Fruit fly (Drosophila melanogaster) whole organism, adult: ENCODE measurements around the gene nAChRalpha2.
A peak's percentile ranks its signal among the peaks of the same experiment; 100 is the strongest.

Experiments
- CG11617 ChIP-seq: fragments of 200-800 bp; sonication (Bioruptor generic); optimal IDR thresholded peaks from 2 replicates; lab custom pipeline; 2017; ENCODE audit warnings: mild to moderate bottlenecking, missing biosample characterization, missing genetic modification reagents, missing genetic modification characterization
- CG12768 ChIP-seq: fragments of 200-800 bp; sonication (Bioruptor generic); optimal IDR thresholded peaks from 2 replicates; lab custom pipeline; 2017; ENCODE audit warnings: missing biosample characterization, missing genetic modification characterization, mild to moderate bottlenecking, moderate library complexity, missing genetic modification reagents
- CG14711 ChIP-seq: fragments of 200-800 bp; sonication (Bioruptor generic); optimal IDR thresholded peaks from 2 replicates; lab custom pipeline; 2018; ENCODE audit warnings: missing biosample characterization, mild to moderate bottlenecking, missing genetic modification characterization, moderate library complexity
- CG1620 ChIP-seq: fragments of 200-800 bp; sonication (Bioruptor generic); optimal IDR thresholded peaks from 2 replicates; lab custom pipeline; 2016; ENCODE audit warnings: missing biosample characterization, missing genetic modification characterization
- CG33017 ChIP-seq: fragments of 200-800 bp; sonication (Bioruptor generic); optimal IDR thresholded peaks from 2 replicates; lab custom pipeline; 2018; ENCODE audit warnings: missing biosample characterization, mild to moderate bottlenecking, missing genetic modification characterization, moderate library complexity
- CG5204 ChIP-seq: fragments of 200-800 bp; sonication (Bioruptor generic); optimal IDR thresholded peaks from 2 replicates; lab custom pipeline; 2016; ENCODE audit warnings: missing biosample characterization, missing genetic modification characterization
- CG7045 ChIP-seq: fragments of 200-800 bp; sonication (Bioruptor generic); optimal IDR thresholded peaks from 2 replicates; lab custom pipeline; 2017; ENCODE audit warnings: missing biosample characterization, mild to moderate bottlenecking, missing genetic modification characterization
- CG7101 ChIP-seq: fragments of 200-800 bp; sonication (Bioruptor generic); optimal IDR thresholded peaks from 2 replicates; lab custom pipeline; 2018; ENCODE audit warnings: missing biosample characterization, mild to moderate bottlenecking, missing genetic modification characterization, moderate library complexity
- Clk ChIP-seq: fragments of 200-800 bp; sonication (Bioruptor generic); optimal IDR thresholded peaks from 2 replicates; lab custom pipeline; 2017; ENCODE audit warnings: missing biosample characterization, missing genetic modification characterization
- Crg-1 ChIP-seq: fragments of 200-800 bp; sonication (Bioruptor generic); optimal IDR thresholded peaks from 2 replicates; lab custom pipeline; 2016; ENCODE audit warnings: missing biosample characterization, missing genetic modification characterization
- Hr96 ChIP-seq: fragments of 200-800 bp; sonication (Bioruptor generic); optimal IDR thresholded peaks from 2 replicates; lab custom pipeline; 2016; ENCODE audit warnings: missing biosample characterization, missing genetic modification characterization
- Mnt ChIP-seq: fragments of 200-800 bp; sonication (Bioruptor generic); optimal IDR thresholded peaks from 2 replicates; lab custom pipeline; 2016; ENCODE audit warnings: missing biosample characterization, mild to moderate bottlenecking, missing genetic modification characterization
- bab1 ChIP-seq: fragments of 200-800 bp; sonication (Bioruptor generic); optimal IDR thresholded peaks from 3 replicates; lab custom pipeline; 2019; ENCODE audit warnings: missing biosample characterization, mild to moderate bottlenecking, missing genetic modification characterization, moderate library complexity
- cic ChIP-seq: fragments of 200-800 bp; sonication (Bioruptor generic); optimal IDR thresholded peaks from 2 replicates; lab custom pipeline; 2017; ENCODE audit warnings: missing biosample characterization, mild to moderate bottlenecking, missing genetic modification characterization, moderate library complexity
- cnc ChIP-seq, 2 experiments: fragments of >200 bp; optimal IDR thresholded peaks; 2 replicates each; lab custom pipeline; 2017
- kay ChIP-seq: fragments of 200-800 bp; sonication (Bioruptor generic); peaks from one replicate; lab custom pipeline; 2016; ENCODE audit warnings: missing biosample characterization, missing genetic modification characterization, borderline replicate concordance
- ovo ChIP-seq: fragments of 200-800 bp; sonication (Bioruptor generic); optimal IDR thresholded peaks from 2 replicates; lab custom pipeline; 2016; ENCODE audit warnings: missing biosample characterization, missing genetic modification characterization
- pad ChIP-seq: fragments of 200-800 bp; sonication (Bioruptor generic); optimal IDR thresholded peaks from 3 replicates; lab custom pipeline; 2017; ENCODE audit warnings: missing biosample characterization, missing genetic modification characterization, mild to moderate bottlenecking, moderate library complexity, missing genetic modification reagents
- tj ChIP-seq: fragments of 200-800 bp; sonication (Bioruptor generic); optimal IDR thresholded peaks from 3 replicates; lab custom pipeline; 2017; ENCODE audit warnings: missing biosample characterization, mild to moderate bottlenecking, missing genetic modification characterization, moderate library complexity
- toe ChIP-seq: fragments of 200-800 bp; sonication (Bioruptor generic); optimal IDR thresholded peaks from 2 replicates; lab custom pipeline; 2016; ENCODE audit warnings: missing biosample characterization, missing genetic modification characterization

nAChRalpha2 gene

DNA sequence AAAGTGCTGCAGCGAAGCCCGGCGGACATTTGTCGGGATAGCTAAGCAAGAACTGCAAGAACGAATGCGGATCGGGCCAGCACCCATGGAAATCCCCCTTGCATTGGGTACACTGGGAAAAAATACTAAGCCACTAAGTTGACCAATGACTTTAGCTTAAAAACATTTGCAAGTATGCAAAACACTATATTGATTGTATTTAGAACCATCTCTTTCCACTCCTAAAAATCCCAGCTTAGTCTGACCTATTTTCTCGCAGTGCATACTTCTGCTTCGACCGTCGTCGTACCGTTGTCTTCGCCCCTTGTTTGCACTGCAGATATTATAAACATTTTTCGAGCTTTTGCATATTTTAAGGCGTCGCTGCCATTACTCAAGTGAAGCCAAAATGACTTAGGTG is 10.9 kb downstream of the nAChRalpha2 start:
- TF ChIP-seq CG33017 (tag; lab: Kevin White, UChicago) (no peak), ovo (GFP tag; lab: Kevin White, UChicago) (no peak), cnc (optimal IDR thresholded peaks at IDR 0.05; lab: Kevin White, UChicago) (no peak), pad (GFP tag; lab: Kevin White, UChicago) (no peak), CG1620 (GFP tag; lab: Kevin White, UChicago) (no peak), Mnt (GFP tag; lab: Kevin White, UChicago) (no peak), CG14711 (tag; lab: Kevin White, UChicago) (no peak), cic (GFP tag; lab: Kevin White, UChicago) (no peak), CG11617 (GFP tag; lab: Kevin White, UChicago) (no peak), CG12768 (GFP tag; lab: Kevin White, UChicago) (no peak), CG7101 (tag; lab: Kevin White, UChicago) (no peak), toe (GFP tag; lab: Kevin White, UChicago) (no peak), Clk (GFP tag; lab: Kevin White, UChicago) (no peak), kay (GFP tag; lab: Kevin White, UChicago) (no peak), Hr96 (GFP tag; lab: Kevin White, UChicago) (no peak)

DNA sequence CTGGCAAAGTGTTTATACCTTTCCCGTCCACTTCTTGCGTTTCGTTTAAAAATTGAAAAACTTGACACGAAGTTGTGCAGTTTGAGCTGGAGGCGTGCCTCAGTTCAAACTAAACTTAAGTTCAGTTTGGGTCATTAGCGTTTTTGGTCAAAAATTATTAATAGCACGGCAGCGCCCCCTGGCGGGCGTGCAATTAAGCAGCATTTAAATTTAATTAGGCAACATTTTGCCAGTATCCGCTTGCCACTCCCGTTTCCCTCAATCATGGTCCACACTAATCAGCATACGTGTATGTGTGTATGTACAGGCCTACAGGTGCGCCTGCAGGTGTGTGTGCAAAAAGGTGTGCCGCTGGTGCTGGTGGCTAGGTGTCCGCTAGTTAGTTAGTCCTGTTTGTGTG is 18.4 kb downstream of the nAChRalpha2 start:
- TF ChIP-seq Crg-1 (GFP tag; lab: Kevin White, UChicago) (no peak), CG7101 (tag; lab: Kevin White, UChicago) (no peak), CG1620 (GFP tag; lab: Kevin White, UChicago) (no peak), Mnt (GFP tag; lab: Kevin White, UChicago) (no peak), bab1 (GFP tag; lab: Kevin White, UChicago) (no peak), Clk (GFP tag; lab: Kevin White, UChicago) (no peak), cnc (optimal IDR thresholded peaks at IDR 0.05; lab: Kevin White, UChicago) (no peak), Hr96 (GFP tag; lab: Kevin White, UChicago) (no peak), kay (GFP tag; lab: Kevin White, UChicago) (no peak), pad (GFP tag; lab: Kevin White, UChicago) (no peak), CG7045 (no peak), CG12768 (GFP tag; lab: Kevin White, UChicago) (no peak), cic (GFP tag; lab: Kevin White, UChicago) (no peak), CG14711 (tag; lab: Kevin White, UChicago) (no peak)

DNA sequence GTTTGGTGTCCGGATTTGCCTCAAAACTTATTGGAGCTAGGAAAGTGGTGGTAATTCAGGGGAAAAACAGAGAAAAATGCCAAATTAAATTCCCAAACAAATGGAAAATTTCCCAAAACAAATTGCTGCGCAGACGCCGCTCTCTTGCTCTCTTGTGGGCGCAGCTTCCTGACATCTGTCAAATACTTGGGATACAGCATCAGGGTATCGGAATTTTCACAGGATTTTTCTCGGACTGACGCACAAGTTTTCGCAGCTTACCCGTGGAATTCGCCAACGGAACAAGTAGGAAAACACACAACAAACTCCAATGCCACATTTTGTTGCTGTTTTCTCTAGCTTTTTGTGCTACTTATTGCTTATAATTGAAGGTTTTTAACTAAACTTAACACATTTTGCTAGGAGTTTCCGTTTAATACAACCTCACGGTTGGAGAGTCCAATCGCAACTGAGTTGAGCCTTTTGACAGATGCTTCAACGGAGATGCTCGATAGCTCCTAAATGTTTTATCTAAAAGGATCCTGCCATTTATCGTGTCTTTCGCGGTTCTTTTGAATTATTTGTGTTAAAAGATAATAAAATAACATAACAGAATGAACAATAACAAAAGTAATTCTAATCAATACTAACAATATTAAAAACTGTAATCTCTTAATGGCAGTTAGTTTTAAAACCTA is 29.6 kb downstream of the nAChRalpha2 start, which contains the start of the genes nAChRbeta2 and DZIP1:
Gene nAChRbeta2, minus strand, starts transcription at position 455 of the 677 bp plus-strand sequence.
Gene DZIP1, plus strand, starts transcription at position 627 of the 677 bp plus-strand sequence.
- no peak for TF ChIP-seq Mnt (GFP tag; lab: Kevin White, UChicago)
- no peak for TF ChIP-seq cnc (optimal IDR thresholded peaks at IDR 0.05; lab: Kevin White, UChicago)
- TF ChIP-seq CG1620 (GFP tag; lab: Kevin White, UChicago), result no peak
- TF ChIP-seq kay (GFP tag; lab: Kevin White, UChicago), result no peak

DNA sequence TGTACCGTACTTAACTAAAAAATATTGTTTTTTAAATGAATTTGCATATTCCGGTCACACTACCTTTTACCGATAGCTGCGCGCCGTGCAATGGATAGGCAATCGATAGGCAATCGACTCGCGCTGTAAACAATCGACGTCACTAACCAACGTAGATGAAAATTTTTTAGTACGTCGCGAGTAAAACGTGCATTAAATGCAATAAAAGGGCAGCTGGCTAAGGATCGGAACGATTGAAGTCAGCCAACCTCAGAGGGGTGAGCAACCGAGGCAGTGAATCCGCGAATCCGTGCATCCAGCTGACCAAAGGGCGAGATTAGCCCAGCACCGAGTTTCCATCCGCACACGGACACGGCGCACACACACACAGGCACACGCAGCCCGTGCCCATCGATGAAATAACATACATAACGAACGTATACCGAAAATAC is 32.9 kb downstream of the nAChRalpha2 start, which contains the start of gene Pp1alpha-96A:
Gene Pp1alpha-96A, plus strand, starts transcription at position 121 of the 431 bp plus-strand sequence.
- no peak for TF ChIP-seq CG7045
- TF ChIP-seq pad (GFP tag; lab: Kevin White, UChicago), result no peak
- no peak for TF ChIP-seq CG7101 (tag; lab: Kevin White, UChicago)
- TF ChIP-seq ovo (GFP tag; lab: Kevin White, UChicago), result peak; percentile 19
- no peak for TF ChIP-seq Clk (GFP tag; lab: Kevin White, UChicago)
- TF ChIP-seq Crg-1 (GFP tag; lab: Kevin White, UChicago), result no peak
- TF ChIP-seq CG14711 (tag; lab: Kevin White, UChicago), result no peak
- TF ChIP-seq CG11617 (GFP tag; lab: Kevin White, UChicago), result no peak
- TF ChIP-seq bab1 (GFP tag; lab: Kevin White, UChicago), result peak; percentile 46
- TF ChIP-seq CG1620 (GFP tag; lab: Kevin White, UChicago), result peak; percentile 17
- TF ChIP-seq tj (GFP tag; lab: Kevin White, UChicago), result no peak
- TF ChIP-seq cnc (optimal IDR thresholded peaks at IDR 0.05; lab: Kevin White, UChicago), result no peak
- TF ChIP-seq CG12768 (GFP tag; lab: Kevin White, UChicago), result no peak
- peak; percentile 10 for TF ChIP-seq toe (GFP tag; lab: Kevin White, UChicago)
- no peak for TF ChIP-seq CG5204
- TF ChIP-seq Hr96 (GFP tag; lab: Kevin White, UChicago), result peak; percentile 35
- TF ChIP-seq cic (GFP tag; lab: Kevin White, UChicago), result peak; percentile 60
- no peak for TF ChIP-seq CG33017 (tag; lab: Kevin White, UChicago)
- no peak for TF ChIP-seq kay (GFP tag; lab: Kevin White, UChicago)
- peak; percentile 35 for TF ChIP-seq Mnt (GFP tag; lab: Kevin White, UChicago)

DNA sequence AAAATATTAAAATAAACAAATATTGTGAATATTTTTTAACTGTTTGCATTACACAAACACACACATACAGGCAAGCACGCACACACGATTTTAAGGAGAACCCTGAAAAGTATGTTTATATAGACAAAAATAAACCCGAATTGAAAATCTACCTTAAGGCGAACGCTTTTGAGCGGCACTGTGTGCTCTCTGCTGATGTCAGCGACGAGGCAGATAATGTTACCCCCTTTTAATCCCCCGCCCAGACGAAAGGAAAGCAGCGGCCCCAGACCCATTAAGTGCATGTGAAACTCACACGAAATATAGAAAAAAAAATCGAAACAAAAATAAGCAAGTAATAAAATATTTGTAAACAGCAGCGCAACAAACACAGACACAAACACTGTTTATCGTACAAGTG is 36.1 kb downstream of the nAChRalpha2 start:
- TF ChIP-seq ovo (GFP tag; lab: Kevin White, UChicago) (no peak), Mnt (GFP tag; lab: Kevin White, UChicago) (no peak), Clk (GFP tag; lab: Kevin White, UChicago) (no peak), Crg-1 (GFP tag; lab: Kevin White, UChicago) (no peak), CG11617 (GFP tag; lab: Kevin White, UChicago) (no peak), cic (GFP tag; lab: Kevin White, UChicago) (peak; percentile 54), kay (GFP tag; lab: Kevin White, UChicago) (peak; percentile 20), cnc (optimal IDR thresholded peaks at IDR 0.05; lab: Kevin White, UChicago) (no peak), tj (GFP tag; lab: Kevin White, UChicago) (peak; percentile 50), bab1 (GFP tag; lab: Kevin White, UChicago) (no peak), CG1620 (GFP tag; lab: Kevin White, UChicago) (no peak), toe (GFP tag; lab: Kevin White, UChicago) (no peak), pad (GFP tag; lab: Kevin White, UChicago) (no peak), CG5204 (no peak), Hr96 (GFP tag; lab: Kevin White, UChicago) (no peak), CG12768 (GFP tag; lab: Kevin White, UChicago) (no peak), CG7101 (tag; lab: Kevin White, UChicago) (no peak)
